Worm (Caenorhabditis elegans) whole organism, L4 larva: ENCODE measurements around the gene srw-44.

ENCODE experiments used
- F26F4.8 ChIP-seq: fragments of 200-800 bp; sonication (Bioruptor generic); conservative IDR thresholded peaks from 2 replicates; pipeline ENCODE4 v1.3.6; 2022; ENCODE audit warnings: missing genetic modification characterization, missing compliant biosample characterization
- F37D6.2 ChIP-seq: sonication (generic microtip); optimal IDR thresholded peaks from 2 replicates; lab custom pipeline; 2016; ENCODE audit warnings: mild to moderate bottlenecking, missing genetic modification characterization, missing compliant biosample characterization
- egl-27 ChIP-seq: sonication (generic microtip); optimal IDR thresholded peaks from 3 replicates; lab custom pipeline; 2017; ENCODE audit warnings: missing biosample characterization, missing genetic modification reagents, missing genetic modification characterization
- madf-5 ChIP-seq, 2 experiments: fragments of 200-800 bp; sonication (Bioruptor generic); IDR thresholded peaks; 2 replicates each; pipeline ENCODE4 v1.3.6; 2022; ENCODE audit warnings: missing compliant biosample characterization in 2 of 2, missing genetic modification characterization in 2 of 2
- nhr-25 ChIP-seq: sonication (generic microtip); optimal IDR thresholded peaks from 2 replicates; lab custom pipeline; 2017; ENCODE audit warnings: missing genetic modification characterization, mild to moderate bottlenecking, missing compliant biosample characterization, antibody characterized with exemption, moderate library complexity, borderline replicate concordance; ENCODE audit not compliant: insufficient read depth
- nhr-77 ChIP-seq: fragments of 150-350 bp; optimal IDR thresholded peaks from 2 replicates; lab custom pipeline; 2014; ENCODE audit warnings: missing biosample characterization, missing genetic modification characterization
- saeg-2 ChIP-seq: fragments of 200-800 bp; sonication (Bioruptor generic); IDR thresholded peaks from 2 replicates; pipeline ENCODE4 v1.3.6; 2022; ENCODE audit warnings: missing genetic modification reagents, missing genetic modification characterization, missing compliant biosample characterization
- skn-1 ChIP-seq: fragments of 150-350 bp; optimal IDR thresholded peaks from 2 replicates; lab custom pipeline; 2014; ENCODE audit warnings: missing biosample characterization, missing genetic modification characterization
- unc-39 ChIP-seq: sonication (generic microtip); optimal IDR thresholded peaks from 2 replicates; lab custom pipeline; 2017; ENCODE audit warnings: missing biosample characterization, missing genetic modification characterization
- unc-62 ChIP-seq, 3 experiments: fragments of 150-350 bp in 1 of 3; sonication (generic microtip); optimal IDR thresholded peaks in 2 of 3; peaks in 1 of 3; 1 replicate in 1 of 3; 2 replicates in 2 of 3; lab custom pipeline; 2014 to 2017; ENCODE audit warnings: missing biosample characterization in 3 of 3, missing genetic modification characterization in 3 of 3, missing genetic modification reagents in 3 of 3, missing genotype in 1 of 3
- vab-7 ChIP-seq: fragments of 200-800 bp; sonication (Bioruptor generic); IDR thresholded peaks from 2 replicates; pipeline ENCODE4 v1.3.6; 2022; ENCODE audit warnings: missing genetic modification reagents, missing genetic modification characterization, missing compliant biosample characterization
- zip-11 ChIP-seq: fragments of 200-800 bp; sonication (Bioruptor generic); IDR thresholded peaks from 2 replicates; pipeline ENCODE4 v1.3.6; 2022; ENCODE audit warnings: missing genetic modification characterization, missing compliant biosample characterization

- TF ChIP-seq unc-62 (GFP tag; optimal IDR thresholded peaks at IDR 0.05 in 1 of 2; lab: Kevin White, UChicago) (peak in 1 of 2 experiments; percentile 58), unc-62 (tag; optimal IDR thresholded peaks at IDR 0.05; lab: Kevin White, UChicago) (no peak), nhr-25 (tag; lab: Kevin White, UChicago) (no peak), madf-5 (GFP tag; IDR thresholded peaks at IDR 0.05; lab: Robert Waterston, UW) (no peak), zip-11 (GFP tag; lab: Robert Waterston, UW) (no peak), F26F4.8 (GFP tag; lab: Robert Waterston, UW) (no peak), unc-39 (tag; lab: Kevin White, UChicago) (no peak), egl-27 (tag; lab: Kevin White, UChicago) (no peak), nhr-77 (tag; lab: Kevin White, UChicago) (no peak), saeg-2 (no peak), F37D6.2 (tag; lab: Kevin White, UChicago) (no peak), skn-1 (tag; lab: Kevin White, UChicago) (no peak), vab-7 (GFP tag; lab: Robert Waterston, UW) (no peak)
Observed at ce11 chrV:16679981-16680380, at the start of gene srw-44.
